Fruit fly (Drosophila melanogaster) whole organism, larva: Measurements from ENCODE around the gene CG11694.

Experiments
- noc ChIP-seq: fragments of 200-800 bp; sonication (Bioruptor generic); optimal IDR thresholded peaks from 3 replicates; lab custom pipeline; 2019; ENCODE audit warnings: missing biosample characterization, mild to moderate bottlenecking, missing genetic modification characterization, moderate library complexity

The CG11694 gene

dm6 chr3R:8312037-8312436 is at the start of gene CG11694, which contains the start of gene CG11698:
CG11694 (minus strand) TSS chr3R:8312137.
CG11698 (plus strand) TSS chr3R:8312188.
- no peak for TF ChIP-seq noc (tag; lab: Kevin White, UChicago)

- TF ChIP-seq noc (tag; lab: Kevin White, UChicago), result no peak
These were observed 46.1 kb upstream of the CG11694 start for dm6 chr3R:8358004-8358403.

DNA sequence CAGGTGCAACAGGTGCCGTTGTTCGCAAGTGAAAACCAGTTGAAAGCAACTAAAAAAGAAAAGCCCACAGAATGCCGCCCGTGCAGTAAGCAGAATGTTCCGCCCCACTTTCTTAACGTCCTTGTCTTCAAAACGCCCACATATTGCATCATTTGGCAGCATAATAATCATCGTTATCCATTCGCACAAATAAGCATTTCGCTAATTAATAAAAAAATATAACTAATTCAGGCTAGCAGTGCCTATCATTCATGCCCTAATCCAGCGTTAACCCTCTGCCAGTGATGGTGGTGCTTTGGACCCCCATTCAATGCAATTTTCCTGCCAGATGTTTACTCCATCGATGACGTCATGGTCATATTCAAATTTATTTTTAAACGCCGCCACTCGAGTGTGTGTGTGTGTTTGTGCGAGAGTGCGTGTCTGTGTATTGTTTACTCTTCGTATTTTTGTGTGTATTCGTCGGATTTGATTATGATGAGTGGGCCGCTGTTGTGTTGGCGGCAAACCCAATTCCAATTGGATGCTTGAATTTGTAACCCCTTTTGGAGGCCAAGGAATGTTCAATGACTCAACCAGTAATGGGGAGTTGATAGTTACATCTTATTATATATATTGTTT is 45.5 kb upstream of the CG11694 start:
- no peak for TF ChIP-seq noc (tag; lab: Kevin White, UChicago)

dm6 chr3R:8356626-8357290 is 44.8 kb upstream of the CG11694 start, which contains the start of gene stck:
stck (plus strand) TSS chr3R:8356978.
- no peak for TF ChIP-seq noc (tag; lab: Kevin White, UChicago)

- peak; percentile 78 for TF ChIP-seq noc (tag; lab: Kevin White, UChicago)
These were observed 43.6 kb upstream of the CG11694 start for dm6 chr3R:8355579-8355978.

DNA sequence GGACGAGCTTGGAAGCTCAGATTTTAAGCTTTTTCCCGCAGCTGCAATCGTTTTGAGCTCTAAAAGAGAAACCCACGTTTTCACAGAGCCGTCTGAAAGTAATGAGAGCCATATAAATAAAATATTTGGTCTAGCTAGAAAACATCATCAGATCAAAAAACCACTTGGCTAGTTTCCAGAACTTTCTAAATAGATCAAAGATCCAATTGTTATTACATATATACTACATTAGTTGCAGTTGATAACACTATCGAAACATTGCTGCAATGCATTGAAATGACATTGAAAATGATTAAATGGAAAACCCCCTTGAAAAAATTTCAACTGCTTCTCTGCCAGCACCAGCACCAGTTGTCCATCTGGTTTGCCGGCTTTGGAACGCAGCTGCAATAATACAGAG is 43.0 kb upstream of the CG11694 start:
- TF ChIP-seq noc (tag; lab: Kevin White, UChicago), result no peak

dm6 chr3R:8354458-8354857 is 42.5 kb upstream of the CG11694 start:
- TF ChIP-seq noc (tag; lab: Kevin White, UChicago), result peak; percentile 23

DNA sequence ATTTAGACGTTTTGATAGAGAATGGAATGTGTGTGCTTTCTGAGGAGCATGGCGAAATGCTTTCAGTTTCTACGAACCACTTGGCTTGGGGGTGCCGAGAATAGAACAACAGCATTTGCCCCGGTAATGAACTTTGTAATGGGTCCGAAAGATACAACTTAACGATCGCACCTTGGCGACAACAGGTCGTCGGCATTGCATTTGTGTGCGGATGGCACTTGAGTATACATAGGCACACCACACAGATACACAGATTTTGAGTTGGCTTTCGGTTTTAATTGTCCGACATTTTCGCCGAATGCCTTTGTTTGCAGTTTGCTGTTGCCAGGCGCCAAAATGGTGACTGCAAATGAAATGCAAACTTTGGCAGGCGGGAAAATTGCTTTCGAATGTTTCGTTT is 42.1 kb upstream of the CG11694 start:
- no peak for TF ChIP-seq noc (tag; lab: Kevin White, UChicago)

DNA sequence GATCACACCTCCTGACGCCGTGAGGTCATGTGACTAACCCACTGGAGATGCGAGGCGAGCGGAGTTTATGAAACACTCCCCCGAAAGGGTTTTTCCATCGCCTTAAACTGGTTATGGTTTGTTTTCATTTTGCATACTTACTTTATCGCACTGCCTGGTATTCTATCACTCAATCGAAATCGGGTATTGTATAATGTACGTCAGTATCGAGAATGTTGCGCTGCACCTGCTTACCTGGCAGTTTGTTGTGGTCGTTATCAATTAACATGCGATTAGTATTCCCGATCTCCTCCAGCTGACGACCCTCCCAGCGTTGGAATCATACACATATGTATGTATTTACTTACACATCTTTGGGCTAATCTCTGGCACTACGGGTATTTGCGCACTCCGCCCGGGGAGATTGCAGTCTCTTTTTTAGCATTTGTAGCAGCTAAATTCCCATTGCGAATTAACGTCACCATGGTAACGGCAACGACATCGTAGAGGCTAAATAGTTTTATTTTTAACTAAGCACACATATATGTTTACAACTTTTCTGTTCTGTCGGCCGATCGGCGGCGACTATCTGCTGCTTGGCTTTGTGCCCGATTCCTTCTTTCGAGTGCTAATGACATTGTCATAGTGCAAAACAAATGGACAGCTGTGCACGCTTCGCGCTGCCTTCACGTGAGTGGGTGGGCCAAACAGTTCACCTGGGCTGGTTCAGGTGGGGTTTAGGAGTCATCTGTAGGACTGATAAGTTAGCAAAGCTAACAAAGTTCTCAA is 41.2 kb upstream of the CG11694 start:
- TF ChIP-seq noc (tag; lab: Kevin White, UChicago), result peak; percentile 48

dm6 chr3R:8349449-8350115 is 37.6 kb upstream of the CG11694 start, which contains the start of gene Atg13:
Atg13 (plus strand) TSS chr3R:8349815.
- no peak for TF ChIP-seq noc (tag; lab: Kevin White, UChicago)

DNA sequence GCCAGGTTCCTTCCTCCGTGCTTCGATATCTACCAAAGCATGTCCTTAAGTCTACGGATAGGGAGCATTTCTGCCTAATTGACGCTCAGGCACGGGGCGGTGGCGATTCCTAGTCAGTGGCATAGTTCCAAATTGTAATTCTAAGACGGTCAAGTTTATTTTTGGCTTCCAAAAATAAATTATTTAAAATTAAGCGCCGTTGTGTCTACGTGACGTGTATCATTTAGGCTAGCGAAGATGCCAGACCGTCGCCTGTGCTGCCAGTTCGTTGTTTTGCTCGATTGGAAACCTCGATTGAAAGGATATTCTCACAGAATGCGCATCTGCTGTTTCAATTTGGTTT is 37.1 kb upstream of the CG11694 start:
- TF ChIP-seq noc (tag; lab: Kevin White, UChicago), result no peak

dm6 chr3R:8347835-8348234 is 35.9 kb upstream of the CG11694 start:
- no peak for TF ChIP-seq noc (tag; lab: Kevin White, UChicago)

DNA sequence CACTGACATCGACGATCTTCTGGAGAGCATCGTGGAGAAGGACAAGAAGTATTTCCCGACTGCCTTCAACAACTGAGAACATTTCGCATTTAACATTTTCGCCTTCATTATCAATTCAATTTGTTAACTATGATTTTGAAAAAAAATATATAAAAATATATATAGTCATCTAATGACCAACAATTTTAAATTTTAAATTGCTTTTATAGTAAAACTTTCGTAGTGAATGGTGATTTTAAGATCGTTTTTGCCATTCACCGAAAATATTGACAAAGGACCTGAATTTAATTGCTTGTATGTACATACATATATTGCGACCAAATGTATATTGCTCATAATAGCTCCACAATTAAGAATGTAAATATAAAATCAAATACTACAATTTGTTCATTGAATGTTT is 35.3 kb upstream of the CG11694 start, which contains the start of gene CG7352:
CG7352 (plus strand) TSS at position 301 of the 400 bp plus-strand sequence.
- TF ChIP-seq noc (tag; lab: Kevin White, UChicago), result no peak

dm6 chr3R:8344174-8344573 is 32.2 kb upstream of the CG11694 start, which contains the start of gene DppIII:
DppIII (plus strand) TSS chr3R:8344400.
- no peak for TF ChIP-seq noc (tag; lab: Kevin White, UChicago)

DNA sequence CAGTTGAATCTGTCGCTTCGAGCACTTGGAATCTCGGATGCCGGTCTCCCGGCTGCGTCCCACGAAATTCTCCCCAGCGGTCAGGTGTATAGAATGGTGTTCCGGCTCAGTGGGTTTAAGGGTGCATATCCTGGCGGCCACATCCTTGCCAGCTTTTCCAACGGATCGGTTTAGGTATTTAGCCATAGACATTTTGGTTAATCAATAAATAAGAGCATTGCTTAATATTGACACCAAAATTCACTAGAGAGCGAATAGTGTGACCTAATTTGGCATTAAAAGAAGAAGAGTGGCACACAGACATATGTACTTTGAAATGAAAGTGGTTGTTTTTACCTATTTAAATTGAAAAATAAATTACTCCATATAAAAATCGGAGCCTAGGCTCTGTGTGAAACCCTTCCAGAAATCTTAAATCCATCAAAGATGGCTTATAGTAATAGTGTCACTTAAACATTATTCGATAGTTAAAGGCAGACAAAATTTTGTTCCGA is 31.4 kb upstream of the CG11694 start, which contains the start of the genes PNKP and COX7AL:
PNKP (minus strand) TSS at position 266 of the 494 bp plus-strand sequence.
COX7AL (plus strand) TSS at position 419 of the 494 bp plus-strand sequence.
- no peak for TF ChIP-seq noc (tag; lab: Kevin White, UChicago)
